Fruit fly (Drosophila melanogaster) whole organism, prepupa: ENCODE results near the gene CG1544.
A peak's percentile ranks its signal among the peaks of the same experiment; 100 is the strongest.

Source experiments
- Blimp-1 ChIP-seq: fragments of 200-800 bp; sonication (Bioruptor generic); optimal IDR thresholded peaks from 3 replicates; lab custom pipeline; 2017; ENCODE audit warnings: missing biosample characterization, missing genetic modification characterization, mild to moderate bottlenecking, moderate library complexity, missing genetic modification reagents
- CG10631 ChIP-seq: fragments of 200-800 bp; sonication (Bioruptor generic); optimal IDR thresholded peaks from 2 replicates; lab custom pipeline; 2016; ENCODE audit warnings: missing biosample characterization, missing genetic modification characterization
- CG10669 ChIP-seq: fragments of 200-800 bp; sonication (Bioruptor generic); optimal IDR thresholded peaks from 3 replicates; lab custom pipeline; 2018; ENCODE audit warnings: missing biosample characterization, mild to moderate bottlenecking, missing genetic modification characterization, moderate library complexity
- CG11294 ChIP-seq: fragments of 200-800 bp; sonication (Bioruptor generic); IDR thresholded peaks from 2 replicates; pipeline ENCODE4 v1.3.6; 2022; ENCODE audit warnings: missing biosample characterization, missing genetic modification characterization
- CG11902 ChIP-seq: fragments of 200-800 bp; sonication (Bioruptor generic); optimal IDR thresholded peaks from 3 replicates; lab custom pipeline; 2016; ENCODE audit warnings: missing biosample characterization, missing genetic modification characterization
- CG15336 ChIP-seq: fragments of 200-800 bp; sonication (Bioruptor generic); IDR thresholded peaks from 2 replicates; pipeline ENCODE4 v1.3.6; 2022; ENCODE audit warnings: missing biosample characterization, missing genetic modification characterization
- CG1621 ChIP-seq: fragments of 200-800 bp; sonication (Bioruptor generic); optimal IDR thresholded peaks from 3 replicates; lab custom pipeline; 2018; ENCODE audit warnings: missing biosample characterization, mild to moderate bottlenecking, missing genetic modification characterization
- CG16779 ChIP-seq: fragments of 200-800 bp; sonication (Bioruptor generic); optimal IDR thresholded peaks from 3 replicates; lab custom pipeline; 2017; ENCODE audit warnings: missing biosample characterization, mild to moderate bottlenecking, missing genetic modification characterization
- CG3032 ChIP-seq: fragments of 200-800 bp; optimal IDR thresholded peaks from 2 replicates; lab custom pipeline; 2019; ENCODE audit warnings: missing biosample characterization, mild to moderate bottlenecking, missing genetic modification characterization, moderate library complexity
- CG32006 ChIP-seq: fragments of 200-800 bp; sonication (Bioruptor generic); optimal IDR thresholded peaks from 3 replicates; lab custom pipeline; 2017; ENCODE audit warnings: missing biosample characterization, mild to moderate bottlenecking, missing genetic modification characterization
- CG3919 ChIP-seq: fragments of 200-800 bp; sonication (Bioruptor generic); optimal IDR thresholded peaks from 3 replicates; lab custom pipeline; 2016; ENCODE audit warnings: missing biosample characterization, missing genetic modification characterization
- CG6163 ChIP-seq: fragments of 200-800 bp; sonication (Bioruptor generic); IDR thresholded peaks from 3 replicates; pipeline ENCODE4 v1.3.6; 2022; ENCODE audit warnings: missing biosample characterization, missing genetic modification characterization
- CG6792 ChIP-seq: fragments of 200-800 bp; sonication (Bioruptor generic); optimal IDR thresholded peaks from 3 replicates; lab custom pipeline; 2016; ENCODE audit warnings: missing biosample characterization, missing genetic modification characterization
- CG6808 ChIP-seq: fragments of 200-800 bp; sonication (Bioruptor generic); optimal IDR thresholded peaks from 3 replicates; lab custom pipeline; 2017; ENCODE audit warnings: missing biosample characterization, missing genetic modification characterization, mild to moderate bottlenecking, moderate library complexity, missing genetic modification reagents
- CG6854 ChIP-seq: fragments of 200-800 bp; sonication (Bioruptor generic); optimal IDR thresholded peaks from 2 replicates; lab custom pipeline; 2017; ENCODE audit warnings: missing biosample characterization, mild to moderate bottlenecking, missing genetic modification characterization
- CG7368 ChIP-seq: fragments of 200-800 bp; sonication (Bioruptor generic); optimal IDR thresholded peaks from 3 replicates; lab custom pipeline; 2016; ENCODE audit warnings: missing biosample characterization, missing genetic modification characterization
- CG8119 ChIP-seq: fragments of 200-800 bp; sonication (Bioruptor generic); IDR thresholded peaks from 3 replicates; pipeline ENCODE4 v1.3.6; 2022; ENCODE audit warnings: missing biosample characterization, missing genetic modification characterization
- CG8632 ChIP-seq: fragments of 200-800 bp; sonication (Bioruptor generic); optimal IDR thresholded peaks from 3 replicates; lab custom pipeline; 2016; ENCODE audit warnings: missing biosample characterization, missing genetic modification characterization
- CG9139 ChIP-seq: fragments of 200-800 bp; sonication (Bioruptor generic); optimal IDR thresholded peaks from 3 replicates; lab custom pipeline; 2017; ENCODE audit warnings: missing biosample characterization, mild to moderate bottlenecking, missing genetic modification characterization
- Eip78C ChIP-seq: fragments of 200-800 bp; sonication (Bioruptor generic); peaks from one replicate; lab custom pipeline; 2016; ENCODE audit warnings: missing biosample characterization, missing genetic modification characterization
- Ets21C ChIP-seq: fragments of 200-800 bp; sonication (Bioruptor generic); optimal IDR thresholded peaks from 3 replicates; lab custom pipeline; 2016; ENCODE audit warnings: missing biosample characterization, missing genetic modification characterization
- Ets96B ChIP-seq: fragments of 200-800 bp; optimal IDR thresholded peaks from 2 replicates; lab custom pipeline; 2019; ENCODE audit warnings: missing biosample characterization, mild to moderate bottlenecking, missing genetic modification characterization, moderate library complexity
- Hr38 ChIP-seq: sonication (Bioruptor generic); optimal IDR thresholded peaks from 2 replicates; lab custom pipeline; 2016; ENCODE audit warnings: missing biosample characterization, missing genetic modification characterization
- Hr39 ChIP-seq: fragments of 200-800 bp; sonication (Bioruptor generic); optimal IDR thresholded peaks from 2 replicates; lab custom pipeline; 2016; ENCODE audit warnings: missing biosample characterization, missing genetic modification characterization
- Hr4 ChIP-seq: fragments of 200-800 bp; sonication (Bioruptor generic); optimal IDR thresholded peaks from 3 replicates; lab custom pipeline; 2016; ENCODE audit warnings: missing biosample characterization, missing genetic modification characterization
- Lpt ChIP-seq: fragments of 200-800 bp; sonication (Bioruptor generic); optimal IDR thresholded peaks from 3 replicates; lab custom pipeline; 2016; ENCODE audit warnings: missing biosample characterization, missing genetic modification characterization
- OdsH ChIP-seq: fragments of 200-800 bp; sonication (Bioruptor generic); optimal IDR thresholded peaks from 3 replicates; lab custom pipeline; 2016; ENCODE audit warnings: missing biosample characterization, missing genetic modification characterization
- Smox ChIP-seq: fragments of 200-800 bp; sonication (Bioruptor generic); optimal IDR thresholded peaks from 3 replicates; lab custom pipeline; 2016; ENCODE audit warnings: missing biosample characterization, missing genetic modification characterization
- Sox102F ChIP-seq: fragments of 200-800 bp; sonication (Bioruptor generic); optimal IDR thresholded peaks from 2 replicates; lab custom pipeline; 2016; ENCODE audit warnings: missing biosample characterization, mild to moderate bottlenecking, missing genetic modification characterization
- Sox14 ChIP-seq: fragments of 200-800 bp; sonication (Bioruptor generic); optimal IDR thresholded peaks from 3 replicates; lab custom pipeline; 2016; ENCODE audit warnings: missing biosample characterization, missing genetic modification characterization
- Sox15 ChIP-seq: fragments of 200-800 bp; sonication (Bioruptor generic); optimal IDR thresholded peaks from 3 replicates; lab custom pipeline; 2016; ENCODE audit warnings: missing biosample characterization, missing genetic modification characterization
- acj6 ChIP-seq: fragments of 200-800 bp; sonication (Bioruptor generic); optimal IDR thresholded peaks from 3 replicates; lab custom pipeline; 2016; ENCODE audit warnings: missing biosample characterization, missing genetic modification characterization
- dsx ChIP-seq: fragments of 200-800 bp; optimal IDR thresholded peaks from 3 replicates; lab custom pipeline; 2019; ENCODE audit warnings: missing biosample characterization, mild to moderate bottlenecking, missing genetic modification characterization, moderate library complexity; ENCODE audit not compliant: poor library complexity, severe bottlenecking
- eg ChIP-seq: fragments of 200-800 bp; sonication (Bioruptor generic); IDR thresholded peaks from 3 replicates; pipeline ENCODE4 v1.3.6; 2022; ENCODE audit warnings: missing biosample characterization, missing genetic modification characterization
- esn ChIP-seq: fragments of 200-800 bp; sonication (Bioruptor generic); optimal IDR thresholded peaks from 2 replicates; lab custom pipeline; 2016; ENCODE audit warnings: missing biosample characterization, mild to moderate bottlenecking, missing genetic modification characterization, moderate library complexity
- lz ChIP-seq: fragments of 200-800 bp; sonication (Bioruptor generic); optimal IDR thresholded peaks from 3 replicates; lab custom pipeline; 2016; ENCODE audit warnings: missing biosample characterization, missing genetic modification characterization
- net ChIP-seq: fragments of 200-800 bp; sonication (Bioruptor generic); optimal IDR thresholded peaks from 3 replicates; lab custom pipeline; 2016; ENCODE audit warnings: missing biosample characterization, missing genetic modification characterization
- pdm3 ChIP-seq: fragments of 200-800 bp; sonication (Bioruptor generic); optimal IDR thresholded peaks from 3 replicates; lab custom pipeline; 2016; ENCODE audit warnings: missing biosample characterization, missing genetic modification characterization
- ss ChIP-seq, 2 experiments: fragments of 200-800 bp; sonication (Bioruptor generic); optimal IDR thresholded peaks; 2 replicates in 1 of 2; 3 replicates in 1 of 2; lab custom pipeline; 2017 to 2018; ENCODE audit warnings: mild to moderate bottlenecking in 2 of 2, missing biosample characterization in 2 of 2, missing genetic modification characterization in 2 of 2, moderate library complexity in 1 of 2
- svp ChIP-seq: fragments of 200-800 bp; sonication (Bioruptor generic); peaks from one replicate; lab custom pipeline; 2016; ENCODE audit warnings: missing biosample characterization, missing genetic modification characterization
- vri ChIP-seq: fragments of 200-800 bp; sonication (Bioruptor generic); optimal IDR thresholded peaks from 3 replicates; lab custom pipeline; 2016; ENCODE audit warnings: missing biosample characterization, mild to moderate bottlenecking, missing genetic modification characterization

Gene CG1544

dm6 chr3R:31247281-31247995 lies 50.7 kb downstream of the CG1544 start (continued):
- TF ChIP-seq Hr39 (peak; percentile 77), net (GFP tag; lab: Kevin White, UChicago) (peak; percentile 62), svp (GFP tag; lab: Kevin White, UChicago) (peak; percentile 93), CG6808 (GFP tag; lab: Kevin White, UChicago) (no peak), Hr38 (no peak), CG3032 (no peak), dsx (GFP tag; lab: Kevin White, UChicago) (no peak), esn (GFP tag; lab: Kevin White, UChicago) (peak; percentile 80), CG8119 (peak; percentile 50; the same call in 2 of the 3 replicates), CG6792 (peak; percentile 82), CG11294 (GFP tag; lab: Robert Waterston, UW) (no peak), Eip78C (peak; percentile 93), CG8632 (peak; percentile 73), Sox102F (peak; percentile 81), CG10669 (GFP tag; lab: Kevin White, UChicago) (no peak), OdsH (GFP tag; lab: Kevin White, UChicago) (peak; percentile 68), CG10631 (GFP tag; lab: Kevin White, UChicago) (peak; percentile 16), vri (GFP tag; lab: Kevin White, UChicago) (no peak), acj6 (GFP tag; lab: Kevin White, UChicago) (peak; percentile 68), CG11902 (GFP tag; lab: Kevin White, UChicago) (peak; percentile 65), CG9139 (GFP tag; lab: Kevin White, UChicago) (no peak), lz (GFP tag; lab: Kevin White, UChicago) (peak; percentile 72), ss (GFP tag; optimal IDR thresholded peaks at IDR 0.05; lab: Kevin White, UChicago) (no peak), CG16779 (tag; lab: Kevin White, UChicago) (no peak)

dm6 chr3R:31248245-31248644 lies 51.5 kb downstream of the CG1544 start:
- no peak for TF ChIP-seq CG8632
- no peak for TF ChIP-seq CG10669 (GFP tag; lab: Kevin White, UChicago)
- no peak for TF ChIP-seq pdm3 (GFP tag; lab: Kevin White, UChicago)
- no peak for TF ChIP-seq CG11902 (GFP tag; lab: Kevin White, UChicago)
- peak; percentile 92 for TF ChIP-seq Blimp-1
- TF ChIP-seq CG6854 (GFP tag; lab: Kevin White, UChicago): peak; percentile 54

dm6 chr3R:31250426-31251034 lies 53.8 kb downstream of the CG1544 start:
- no peak for TF ChIP-seq Smox (GFP tag; lab: Kevin White, UChicago)
- TF ChIP-seq Sox102F: no peak
- peak; percentile 49 for TF ChIP-seq Hr4 (GFP tag; lab: Kevin White, UChicago)
- TF ChIP-seq Hr38: no peak
- peak; percentile 42 for TF ChIP-seq vri (GFP tag; lab: Kevin White, UChicago)
- no peak for TF ChIP-seq lz (GFP tag; lab: Kevin White, UChicago)
- TF ChIP-seq eg (GFP tag; lab: Robert Waterston, UW): peak; percentile 58
- TF ChIP-seq CG6792: no peak
- peak; percentile 14 for TF ChIP-seq CG8632
- TF ChIP-seq ss (GFP tag; optimal IDR thresholded peaks at IDR 0.05; lab: Kevin White, UChicago): no peak
- TF ChIP-seq CG10631 (GFP tag; lab: Kevin White, UChicago): peak; percentile 11
- no peak for TF ChIP-seq Hr39
- TF ChIP-seq Lpt: no peak
- peak; percentile 51; the same call in 1 of the 3 replicates for TF ChIP-seq CG8119
- no peak for TF ChIP-seq Ets21C
- TF ChIP-seq OdsH (GFP tag; lab: Kevin White, UChicago): peak; percentile 32
- TF ChIP-seq CG6854 (GFP tag; lab: Kevin White, UChicago): no peak
- peak; percentile 16; the same call in 1 of the 3 replicates for TF ChIP-seq CG6163 (GFP tag; lab: Robert Waterston, UW)
- TF ChIP-seq CG3919 (GFP tag; lab: Kevin White, UChicago): no peak
- peak; percentile 63 for TF ChIP-seq Eip78C
- peak; percentile 8 for TF ChIP-seq CG1621 (tag; lab: Kevin White, UChicago)
- peak; percentile 39 for TF ChIP-seq CG32006 (GFP tag; lab: Kevin White, UChicago)
- no peak for TF ChIP-seq dsx (GFP tag; lab: Kevin White, UChicago)
- no peak for TF ChIP-seq CG15336 (GFP tag; lab: Robert Waterston, UW)
- no peak for TF ChIP-seq Ets96B
- TF ChIP-seq CG11902 (GFP tag; lab: Kevin White, UChicago): no peak
- no peak for TF ChIP-seq Sox15
- TF ChIP-seq Sox14 (GFP tag; lab: Kevin White, UChicago): no peak
- peak; percentile 33 for TF ChIP-seq pdm3 (GFP tag; lab: Kevin White, UChicago)
- no peak for TF ChIP-seq CG7368
